Fruit fly (Drosophila melanogaster) whole organism, embryonic: ENCODE data around the gene Pde11.

ENCODE experiments used
- ATbp ChIP-seq: fragments of 200-800 bp; sonication (Bioruptor generic); optimal IDR thresholded peaks from 2 replicates; lab custom pipeline; 2017; ENCODE audit warnings: missing biosample characterization, mild to moderate bottlenecking, missing genetic modification characterization, missing genetic modification reagents
- BtbVII ChIP-seq: fragments of 200-800 bp; sonication (Bioruptor generic); optimal IDR thresholded peaks from 3 replicates; lab custom pipeline; 2017; ENCODE audit warnings: missing biosample characterization, mild to moderate bottlenecking, missing genetic modification characterization
- CG1233 ChIP-seq: fragments of 200-800 bp; sonication (Bioruptor generic); optimal IDR thresholded peaks from 4 replicates; lab custom pipeline; 2018; ENCODE audit warnings: missing biosample characterization, mild to moderate bottlenecking, missing genetic modification characterization
- CG12744 ChIP-seq: fragments of 200-800 bp; sonication (Bioruptor generic); optimal IDR thresholded peaks from 2 replicates; lab custom pipeline; 2016; ENCODE audit warnings: missing biosample characterization, missing genetic modification characterization
- CG13287 ChIP-seq: fragments of 200-800 bp; sonication (Bioruptor generic); IDR thresholded peaks from 2 replicates; pipeline ENCODE4 v1.3.6; 2022; ENCODE audit warnings: missing biosample characterization, missing genetic modification characterization; ENCODE audit not compliant: partially characterized antibody
- CG13775 ChIP-seq: fragments of 200-800 bp; sonication (Bioruptor generic); optimal IDR thresholded peaks from 3 replicates; lab custom pipeline; 2017; ENCODE audit warnings: missing biosample characterization, mild to moderate bottlenecking, missing genetic modification characterization
- CG17385 ChIP-seq: fragments of 200-800 bp; sonication (Bioruptor generic); optimal IDR thresholded peaks from 3 replicates; lab custom pipeline; 2018; ENCODE audit warnings: missing biosample characterization, mild to moderate bottlenecking, missing genetic modification characterization
- CG17568 ChIP-seq: fragments of 200-800 bp; sonication (Bioruptor generic); optimal IDR thresholded peaks from 2 replicates; lab custom pipeline; 2018; ENCODE audit warnings: missing biosample characterization, mild to moderate bottlenecking, missing genetic modification characterization, moderate library complexity
- CG2712 ChIP-seq: fragments of 200-800 bp; optimal IDR thresholded peaks from 3 replicates; lab custom pipeline; 2019; ENCODE audit warnings: missing biosample characterization, mild to moderate bottlenecking, missing genetic modification characterization, moderate library complexity
- CG33557 ChIP-seq: fragments of 200-800 bp; sonication (Bioruptor generic); optimal IDR thresholded peaks from 2 replicates; lab custom pipeline; 2019; ENCODE audit warnings: missing biosample characterization, mild to moderate bottlenecking, missing genetic modification characterization, moderate library complexity
- CG5245 ChIP-seq: fragments of 200-800 bp; sonication (Bioruptor generic); optimal IDR thresholded peaks from 3 replicates; lab custom pipeline; 2016; ENCODE audit warnings: missing biosample characterization, missing genetic modification characterization
- CG7271 ChIP-seq: fragments of 200-800 bp; sonication (Bioruptor generic); optimal IDR thresholded peaks from 2 replicates; lab custom pipeline; 2018; ENCODE audit warnings: missing biosample characterization, mild to moderate bottlenecking, missing genetic modification characterization, moderate library complexity
- CG8281 ChIP-seq: fragments of 200-800 bp; sonication (Bioruptor generic); optimal IDR thresholded peaks from 2 replicates; lab custom pipeline; 2018; ENCODE audit warnings: missing biosample characterization, mild to moderate bottlenecking, missing genetic modification characterization, moderate library complexity
- CG8290 ChIP-seq, 3 experiments: fragments of 200-800 bp; sonication (Bioruptor generic); optimal IDR thresholded peaks; 2 replicates each; lab custom pipeline; 2016 to 2019; ENCODE audit warnings: missing biosample characterization in 3 of 3, missing genetic modification characterization in 3 of 3, mild to moderate bottlenecking in 2 of 3, moderate library complexity in 1 of 3
- CoRest ChIP-seq: fragments of 200-800 bp; sonication (Bioruptor generic); optimal IDR thresholded peaks from 3 replicates; lab custom pipeline; 2018; ENCODE audit warnings: missing biosample characterization, mild to moderate bottlenecking, missing genetic modification characterization, moderate library complexity
- Dfd ChIP-seq, 2 experiments: fragments of >200 bp; optimal IDR thresholded peaks; 2 replicates each; lab custom pipeline; 2017; ENCODE audit warnings: missing biosample characterization in 2 of 2, missing genetic modification characterization in 2 of 2
- Drgx ChIP-seq: fragments of 200-800 bp; sonication (Bioruptor generic); IDR thresholded peaks from 2 replicates; pipeline ENCODE4 v1.3.6; 2022; ENCODE audit warnings: missing biosample characterization, missing genetic modification characterization
- Ets97D ChIP-seq: fragments of 200-800 bp; sonication (Bioruptor generic); optimal IDR thresholded peaks from 3 replicates; lab custom pipeline; 2016; ENCODE audit warnings: missing biosample characterization, missing genetic modification characterization
- Hey ChIP-seq: fragments of 200-800 bp; sonication (Bioruptor generic); optimal IDR thresholded peaks from 3 replicates; lab custom pipeline; 2018; ENCODE audit warnings: missing biosample characterization, mild to moderate bottlenecking, missing genetic modification characterization
- Hr51 ChIP-seq, 2 experiments: fragments of 200-800 bp; sonication (Bioruptor generic); optimal IDR thresholded peaks; 2 replicates in 1 of 2; 3 replicates in 1 of 2; lab custom pipeline; 2016 to 2018; ENCODE audit warnings: missing biosample characterization in 2 of 2, missing genetic modification characterization in 2 of 2, mild to moderate bottlenecking in 1 of 2, moderate library complexity in 1 of 2
- Med ChIP-seq: fragments of 200-800 bp; sonication (Bioruptor generic); peaks from one replicate; lab custom pipeline; 2016; ENCODE audit warnings: missing biosample characterization, missing genetic modification characterization, mild to moderate bottlenecking, inconsistent platforms, moderate library complexity
- Mrtf ChIP-seq: fragments of 200-800 bp; sonication (Bioruptor generic); IDR thresholded peaks from 3 replicates; pipeline ENCODE4 v1.3.6; 2022; ENCODE audit warnings: missing biosample characterization, missing genetic modification characterization
- NfI ChIP-seq: fragments of 200-800 bp; sonication (Bioruptor generic); optimal IDR thresholded peaks from 3 replicates; lab custom pipeline; 2018; ENCODE audit warnings: missing biosample characterization, mild to moderate bottlenecking, missing genetic modification characterization, moderate library complexity
- Opbp ChIP-seq: fragments of 200-800 bp; sonication (Bioruptor generic); IDR thresholded peaks from 3 replicates; pipeline ENCODE4 v1.3.6; 2022; ENCODE audit warnings: missing biosample characterization, missing genetic modification characterization; ENCODE audit not compliant: partially characterized antibody
- Side ChIP-seq: fragments of 200-800 bp; sonication (Bioruptor generic); optimal IDR thresholded peaks from 2 replicates; lab custom pipeline; 2016; ENCODE audit warnings: missing biosample characterization, missing genetic modification characterization
- Sox100B ChIP-seq: fragments of 200-800 bp; sonication (Bioruptor generic); optimal IDR thresholded peaks from 3 replicates; lab custom pipeline; 2018; ENCODE audit warnings: missing biosample characterization, mild to moderate bottlenecking, missing genetic modification characterization
- Sry-β ChIP-seq: fragments of 200-800 bp; sonication (Bioruptor generic); optimal IDR thresholded peaks from 2 replicates; lab custom pipeline; 2018; ENCODE audit warnings: missing biosample characterization, mild to moderate bottlenecking, missing genetic modification characterization, moderate library complexity
- Taf1 ChIP-seq: fragments of 200-800 bp; sonication (Bioruptor generic); IDR thresholded peaks from 2 replicates; pipeline ENCODE4 v1.3.6; 2022; ENCODE audit warnings: missing biosample characterization, missing genetic modification characterization
- ac ChIP-seq: fragments of 200-800 bp; sonication (Bioruptor generic); optimal IDR thresholded peaks from 3 replicates; lab custom pipeline; 2017; ENCODE audit warnings: missing biosample characterization, mild to moderate bottlenecking, missing genetic modification characterization
- amos ChIP-seq: fragments of 200-800 bp; sonication (Bioruptor generic); IDR thresholded peaks from 2 replicates; pipeline ENCODE4 v1.3.6; 2022; ENCODE audit warnings: missing biosample characterization, missing genetic modification characterization; ENCODE audit not compliant: partially characterized antibody
- aop ChIP-seq: fragments of 200-800 bp; sonication (Bioruptor generic); IDR thresholded peaks from 2 replicates; pipeline ENCODE4 v1.3.6; 2022; ENCODE audit warnings: missing biosample characterization, missing genetic modification characterization
- az2 ChIP-seq: fragments of 200-800 bp; sonication (Bioruptor generic); optimal IDR thresholded peaks from 3 replicates; lab custom pipeline; 2016; ENCODE audit warnings: missing biosample characterization, missing genetic modification characterization
- cato ChIP-seq: fragments of 200-800 bp; sonication (Bioruptor generic); optimal IDR thresholded peaks from 2 replicates; lab custom pipeline; 2016; ENCODE audit warnings: missing biosample characterization, missing genetic modification characterization, borderline replicate concordance
- chm ChIP-seq: fragments of 200-800 bp; sonication (Bioruptor generic); IDR thresholded peaks from 2 replicates; pipeline ENCODE4 v1.3.6; 2022; ENCODE audit warnings: missing biosample characterization, missing genetic modification characterization
- ci ChIP-seq: fragments of 200-800 bp; sonication (Bioruptor generic); IDR thresholded peaks from 3 replicates; pipeline ENCODE4 v1.3.6; 2022; ENCODE audit warnings: missing biosample characterization, missing genetic modification characterization
- gt ChIP-seq: fragments of 200-800 bp; sonication (Bioruptor generic); IDR thresholded peaks from 2 replicates; pipeline ENCODE4 v1.3.6; 2022; ENCODE audit warnings: missing biosample characterization, missing genetic modification characterization
- hbn ChIP-seq: fragments of 200-800 bp; sonication (Bioruptor generic); IDR thresholded peaks from 2 replicates; pipeline ENCODE4 v1.3.6; 2022; ENCODE audit warnings: missing biosample characterization, missing genetic modification characterization; ENCODE audit not compliant: partially characterized antibody
- her ChIP-seq: fragments of 200-800 bp; sonication (Bioruptor generic); optimal IDR thresholded peaks from 2 replicates; lab custom pipeline; 2016; ENCODE audit warnings: missing biosample characterization, missing genetic modification characterization
- hkb ChIP-seq, 2 experiments: fragments of 200-800 bp in 1 of 2; fragments of >200 bp in 1 of 2; sonication (Bioruptor generic) in 1 of 2; IDR thresholded peaks in 1 of 2; optimal IDR thresholded peaks in 1 of 2; 2 replicates each; pipeline versions ENCODE4 v1.3.6 to Lab custom; 2017 to 2022; ENCODE audit warnings: missing biosample characterization in 1 of 2, missing genetic modification characterization in 1 of 2
- klu ChIP-seq: fragments of 200-800 bp; sonication (Bioruptor generic); IDR thresholded peaks from 2 replicates; pipeline ENCODE4 v1.3.6; 2022; ENCODE audit warnings: missing biosample characterization, missing genetic modification characterization
- lab ChIP-seq: fragments of 200-800 bp; sonication (Bioruptor generic); optimal IDR thresholded peaks from 3 replicates; lab custom pipeline; 2017; ENCODE audit warnings: missing biosample characterization, missing genetic modification characterization, mild to moderate bottlenecking, moderate library complexity, missing genetic modification reagents
- nerfin-1 ChIP-seq: fragments of 200-800 bp; sonication (Bioruptor generic); optimal IDR thresholded peaks from 3 replicates; lab custom pipeline; 2019; ENCODE audit warnings: missing biosample characterization, mild to moderate bottlenecking, missing genetic modification characterization, moderate library complexity
- oc ChIP-seq: fragments of 200-800 bp; sonication (Bioruptor generic); optimal IDR thresholded peaks from 2 replicates; lab custom pipeline; 2018; ENCODE audit warnings: missing biosample characterization, mild to moderate bottlenecking, missing genetic modification characterization, moderate library complexity
- org-1 ChIP-seq: fragments of 200-800 bp; sonication (Bioruptor generic); optimal IDR thresholded peaks from 2 replicates; lab custom pipeline; 2017; ENCODE audit warnings: missing biosample characterization, missing genetic modification characterization
- sens ChIP-seq: fragments of 200-800 bp; sonication (Bioruptor generic); peaks from one replicate; lab custom pipeline; 2016; ENCODE audit warnings: missing biosample characterization, missing genetic modification characterization
- sens-2 ChIP-seq: fragments of 200-800 bp; sonication (Bioruptor generic); IDR thresholded peaks from 2 replicates; pipeline ENCODE4 v1.3.6; 2022; ENCODE audit warnings: missing biosample characterization, missing genetic modification characterization
- sob ChIP-seq: fragments of 200-800 bp; sonication (Bioruptor generic); IDR thresholded peaks from 2 replicates; pipeline ENCODE4 v1.3.6; 2022; ENCODE audit warnings: missing biosample characterization, missing genetic modification characterization
- sqz ChIP-seq: fragments of 200-800 bp; sonication (Bioruptor generic); optimal IDR thresholded peaks from 3 replicates; lab custom pipeline; 2018; ENCODE audit warnings: missing biosample characterization, mild to moderate bottlenecking, missing genetic modification characterization
- usp ChIP-seq: fragments of >200 bp; optimal IDR thresholded peaks from 2 replicates; lab custom pipeline; 2017; ENCODE audit warnings: missing biosample characterization, missing genetic modification characterization

Pde11 gene

DNA sequence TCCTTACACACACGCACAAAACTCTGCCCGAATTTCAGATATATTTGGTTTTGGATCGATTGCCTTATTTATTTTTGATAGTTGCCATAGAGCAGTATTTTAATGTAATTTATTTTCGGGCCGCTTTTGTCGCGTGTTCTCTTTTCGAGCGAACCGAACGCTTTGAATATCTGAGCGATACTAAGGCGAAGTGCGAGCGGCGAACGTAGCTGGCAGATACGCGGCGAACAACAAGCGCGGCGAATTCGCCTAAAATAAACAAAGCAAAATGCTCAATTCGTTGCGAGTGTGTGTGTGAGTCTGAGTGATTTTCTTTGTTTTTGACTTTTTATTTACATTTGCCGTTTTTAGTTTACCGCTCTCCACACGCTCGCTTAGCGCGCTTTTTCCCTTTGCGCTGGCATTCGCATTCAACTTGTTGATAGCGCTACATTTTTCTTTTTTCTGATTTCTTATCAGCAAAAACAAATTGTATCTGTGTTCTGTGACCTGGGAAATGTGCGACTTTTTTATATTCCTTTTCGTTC, 27.1 kb downstream of the Pde11 start (continued):
- TF ChIP-seq CG12744 (GFP tag; lab: Kevin White, UChicago) (no peak), Side (peak; percentile 37), Sox100B (no peak), CG33557 (no peak), CG8281 (tag; lab: Kevin White, UChicago) (no peak), CG17385 (GFP tag; lab: Kevin White, UChicago) (peak; percentile 40), CG1233 (GFP tag; lab: Kevin White, UChicago) (no peak), CG13287 (GFP tag; lab: Robert Waterston, UW) (peak; percentile 29; the same call in 1 of the 2 replicates), Hr51 (GFP tag; optimal IDR thresholded peaks at IDR 0.05; lab: Kevin White, UChicago) (no peak), BtbVII (peak; percentile 25), CoRest (tag; lab: Kevin White, UChicago) (no peak), sqz (GFP tag; lab: Kevin White, UChicago) (peak; percentile 20), sens-2 (no peak), aop (GFP tag; lab: Robert Waterston, UW) (no peak), CG8290 (GFP tag; optimal IDR thresholded peaks at IDR 0.05; lab: Kevin White, UChicago) (no peak), CG8290 (tag; optimal IDR thresholded peaks at IDR 0.05; lab: Kevin White, UChicago) (peak; percentile 11 to 12), sens (GFP tag; lab: Kevin White, UChicago) (peak; percentile 76), hbn (GFP tag; lab: Robert Waterston, UW) (peak; percentile 17; the same call in 1 of the 2 replicates), Drgx (GFP tag; lab: Robert Waterston, UW) (peak; percentile 67), nerfin-1 (peak; percentile 4), Sry-β (GFP tag; lab: Kevin White, UChicago) (no peak), CG2712 (tag; lab: Kevin White, UChicago) (no peak), Ets97D (GFP tag; lab: Kevin White, UChicago) (no peak), cato (no peak), lab (GFP tag; lab: Kevin White, UChicago) (peak; percentile 49), hkb (optimal IDR thresholded peaks at IDR 0.05; lab: Kevin White, UChicago) (no peak), hkb (GFP tag; IDR thresholded peaks at IDR 0.05; lab: Robert Waterston, UW) (no peak), ac (no peak), az2 (GFP tag; lab: Kevin White, UChicago) (no peak), sob (GFP tag; lab: Robert Waterston, UW) (no peak; the same call in 1 of the 2 replicates), ATbp (GFP tag; lab: Kevin White, UChicago) (peak; percentile 69), klu (no peak), Mrtf (GFP tag; lab: Robert Waterston, UW) (no peak), usp (GFP tag; lab: Kevin White, UChicago) (no peak), Hey (tag; lab: Kevin White, UChicago) (no peak), org-1 (no peak), oc (tag; lab: Kevin White, UChicago) (no peak), Opbp (GFP tag; lab: Robert Waterston, UW) (0 out of 3 replicates have a peak, but pooled peaks have one; percentile 9), gt (no peak), Med (GFP tag; lab: Kevin White, UChicago) (peak; percentile 69), CG7271 (tag; lab: Kevin White, UChicago) (no peak), Dfd (GFP tag; optimal IDR thresholded peaks at IDR 0.05; lab: Kevin White, UChicago) (no peak), CG17568 (GFP tag; lab: Kevin White, UChicago) (peak; percentile 62), NfI (peak; percentile 20), chm (GFP tag; lab: Robert Waterston, UW) (no peak), Taf1 (GFP tag; lab: Robert Waterston, UW) (no peak), CG13775 (GFP tag; lab: Kevin White, UChicago) (no peak), her (GFP tag; lab: Kevin White, UChicago) (peak; percentile 10), CG5245 (GFP tag; lab: Kevin White, UChicago) (no peak), amos (GFP tag; lab: Robert Waterston, UW) (peak; percentile 45; the same call in 1 of the 2 replicates), ci (GFP tag; lab: Robert Waterston, UW) (peak; percentile 47; the same call in 2 of the 3 replicates)
